Fruit fly (Drosophila melanogaster) whole organism, adult: Measurements from ENCODE around the gene CG13138.

Experiments used
- CG11617 ChIP-seq: fragments of 200-800 bp; sonication (Bioruptor generic); optimal IDR thresholded peaks from 2 replicates; lab custom pipeline; 2017; ENCODE audit warnings: mild to moderate bottlenecking, missing biosample characterization, missing genetic modification reagents, missing genetic modification characterization
- CG12768 ChIP-seq: fragments of 200-800 bp; sonication (Bioruptor generic); optimal IDR thresholded peaks from 2 replicates; lab custom pipeline; 2017; ENCODE audit warnings: missing biosample characterization, missing genetic modification characterization, mild to moderate bottlenecking, moderate library complexity, missing genetic modification reagents
- CG33017 ChIP-seq: fragments of 200-800 bp; sonication (Bioruptor generic); optimal IDR thresholded peaks from 2 replicates; lab custom pipeline; 2018; ENCODE audit warnings: missing biosample characterization, mild to moderate bottlenecking, missing genetic modification characterization, moderate library complexity
- Mnt ChIP-seq: fragments of 200-800 bp; sonication (Bioruptor generic); optimal IDR thresholded peaks from 2 replicates; lab custom pipeline; 2016; ENCODE audit warnings: missing biosample characterization, mild to moderate bottlenecking, missing genetic modification characterization
- kay ChIP-seq: fragments of 200-800 bp; sonication (Bioruptor generic); peaks from one replicate; lab custom pipeline; 2016; ENCODE audit warnings: missing biosample characterization, missing genetic modification characterization, borderline replicate concordance
- toe ChIP-seq: fragments of 200-800 bp; sonication (Bioruptor generic); optimal IDR thresholded peaks from 2 replicates; lab custom pipeline; 2016; ENCODE audit warnings: missing biosample characterization, missing genetic modification characterization

DNA sequence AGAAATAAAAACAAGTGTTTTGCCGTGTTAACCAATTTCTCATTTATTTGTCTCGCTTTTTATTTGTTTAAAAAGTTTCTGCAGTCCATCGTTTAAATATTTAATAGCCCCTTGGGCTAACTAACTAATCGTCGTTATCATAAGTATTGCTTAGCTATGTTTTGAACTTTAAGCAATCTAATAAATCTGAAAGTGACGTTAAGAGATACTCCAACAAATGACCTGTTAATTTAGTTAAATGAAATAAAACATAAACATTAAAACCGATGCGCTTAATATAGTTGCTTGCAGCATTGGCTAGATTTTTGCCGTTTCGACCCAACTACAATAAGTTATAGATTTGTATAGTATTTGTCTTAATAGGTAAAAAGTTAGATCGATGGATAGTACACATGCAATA is 40.0 kb downstream of the CG13138 start:
- TF ChIP-seq CG11617 (GFP tag; lab: Kevin White, UChicago), result no peak
- TF ChIP-seq kay, result peak; percentile 91
- TF ChIP-seq toe (GFP tag; lab: Kevin White, UChicago), result no peak
- TF ChIP-seq CG12768 (GFP tag; lab: Kevin White, UChicago), result no peak
- no peak for TF ChIP-seq Mnt (GFP tag; lab: Kevin White, UChicago)
- TF ChIP-seq CG33017, result no peak
